Worm (Caenorhabditis elegans): ENCODE results near the gene srbc-36.

srbc-36 gene

DNA sequence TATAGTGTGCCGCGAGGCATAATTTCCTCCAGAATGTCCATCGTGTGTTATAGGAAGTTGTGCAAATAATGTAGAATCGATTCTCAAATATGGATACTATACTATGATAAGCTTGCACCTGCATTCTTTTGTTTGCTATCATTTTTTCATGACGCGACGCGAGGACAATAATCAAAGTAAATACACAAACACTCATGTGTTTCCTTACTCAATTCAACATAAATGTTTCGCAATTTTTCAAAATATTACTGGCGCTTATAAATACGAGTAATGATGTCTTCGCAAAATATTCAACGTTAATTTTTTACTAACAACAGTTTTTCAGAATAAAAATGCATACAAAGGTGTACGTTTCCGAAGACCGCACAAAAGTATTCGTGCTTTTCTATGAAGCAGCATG, 32.9 kb upstream of the srbc-36 start, which contains the start of gene irg-1:
TSS of gene irg-1 (plus strand) at position 326 of the 400 bp plus-strand sequence.
- peak; percentile 37 for TF ChIP-seq pqm-1 (tag; optimal IDR thresholded peaks at IDR 0.05)
- no peak for TF ChIP-seq R02D3.7 (tag; optimal IDR thresholded peaks at IDR 0.05)

DNA sequence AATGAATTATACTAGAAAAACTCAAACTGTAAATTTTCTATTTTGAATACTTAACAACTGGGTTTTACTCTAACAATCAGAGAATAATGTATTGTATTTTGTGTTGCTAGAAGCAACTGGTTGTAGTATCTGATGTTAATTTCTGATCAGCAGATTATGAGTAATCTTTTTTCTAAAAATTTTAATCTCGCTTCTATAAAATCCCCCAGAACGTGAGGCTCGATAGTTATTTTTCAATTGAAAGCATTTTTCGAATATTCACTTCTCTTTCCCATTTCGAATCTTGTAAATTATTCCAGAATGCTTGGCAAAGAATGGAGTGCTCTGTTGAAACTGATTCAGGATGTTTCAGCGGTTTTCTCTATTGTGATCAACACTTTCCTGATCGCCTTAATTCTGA, 27.6 kb upstream of the srbc-36 start, which contains the start of gene str-227:
TSS of gene str-227 (plus strand) at position 301 of the 400 bp plus-strand sequence.
- TF ChIP-seq ceh-28 (tag; optimal IDR thresholded peaks at IDR 0.05), result no peak
- TF ChIP-seq unc-62 (GFP tag; optimal IDR thresholded peaks at IDR 0.05), result no peak
- TF ChIP-seq ztf-4 (tag; optimal IDR thresholded peaks at IDR 0.05), result no peak
- TF ChIP-seq ceh-16 (tag; optimal IDR thresholded peaks at IDR 0.05), result no peak
- no peak for TF ChIP-seq ceh-82 (tag; optimal IDR thresholded peaks at IDR 0.05)
- TF ChIP-seq fkh-10 (GFP tag; optimal IDR thresholded peaks at IDR 0.05), result no peak
- no peak for TF ChIP-seq snpc-4 (tag; optimal IDR thresholded peaks at IDR 0.05)
- no peak for TF ChIP-seq aly-2 (tag; optimal IDR thresholded peaks at IDR 0.05)
- no peak for TF ChIP-seq tbx-2 (tag; optimal IDR thresholded peaks at IDR 0.05)
- TF ChIP-seq R02D3.7 (tag; optimal IDR thresholded peaks at IDR 0.05), result no peak
- no peak for TF ChIP-seq pqm-1 (tag; optimal IDR thresholded peaks at IDR 0.05)

DNA sequence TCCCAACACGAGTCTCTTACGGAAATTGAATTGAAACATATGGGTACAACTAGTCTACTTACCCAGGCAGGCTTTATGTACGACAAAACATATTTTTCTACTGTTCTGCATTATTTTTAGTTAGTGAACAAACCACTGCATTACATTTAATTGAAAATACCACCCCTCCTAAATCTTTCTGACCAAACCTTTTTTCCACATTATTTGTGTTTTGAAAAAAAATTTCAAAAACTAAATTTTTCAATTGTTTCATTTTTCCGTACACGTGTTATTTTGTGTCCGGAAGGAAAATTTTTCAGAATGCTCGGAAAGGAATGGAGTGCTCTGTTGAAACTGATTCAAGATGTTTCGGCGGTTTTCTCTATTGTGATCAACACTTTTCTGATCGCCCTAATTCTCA, 22.0 kb upstream of the srbc-36 start, which contains the start of gene str-226:
TSS of gene str-226 (plus strand) at position 301 of the 400 bp plus-strand sequence.
- TF ChIP-seq nhr-237 (tag; optimal IDR thresholded peaks at IDR 0.05), result no peak
- no peak for TF ChIP-seq hmg-11 (tag; optimal IDR thresholded peaks at IDR 0.05)
- no peak for TF ChIP-seq aly-2 (tag; optimal IDR thresholded peaks at IDR 0.05)
- TF ChIP-seq nhr-25 (tag; optimal IDR thresholded peaks at IDR 0.05), result no peak
- TF ChIP-seq unc-62 (GFP tag; optimal IDR thresholded peaks at IDR 0.05), result no peak
- TF ChIP-seq mdl-1 (tag; optimal IDR thresholded peaks at IDR 0.05), result no peak
- no peak for TF ChIP-seq nhr-11 (tag; optimal IDR thresholded peaks at IDR 0.05)
- no peak for TF ChIP-seq nhr-23 (tag; optimal IDR thresholded peaks at IDR 0.05)
- TF ChIP-seq sea-2 (GFP tag; optimal IDR thresholded peaks at IDR 0.05), result no peak
- TF ChIP-seq nhr-43 (tag; optimal IDR thresholded peaks at IDR 0.05; ENCODE audit: poor library complexity, severe bottlenecking), result no peak
- TF ChIP-seq lin-39 (tag; optimal IDR thresholded peaks at IDR 0.05), result no peak
- TF ChIP-seq R02D3.7 (tag; optimal IDR thresholded peaks at IDR 0.05), result no peak
- TF ChIP-seq egl-5 (tag; optimal IDR thresholded peaks at IDR 0.05), result no peak
- no peak for TF ChIP-seq fkh-2 (tag; optimal IDR thresholded peaks at IDR 0.05)
- TF ChIP-seq unc-39 (tag; optimal IDR thresholded peaks at IDR 0.05), result no peak
- no peak for TF ChIP-seq nhr-12 (tag; optimal IDR thresholded peaks at IDR 0.05)
- TF ChIP-seq nfya-1 (tag; optimal IDR thresholded peaks at IDR 0.05; ENCODE audit: insufficient read depth), result no peak
- no peak for TF ChIP-seq pqm-1 (tag; optimal IDR thresholded peaks at IDR 0.05)
- TF ChIP-seq nhr-67 (tag; optimal IDR thresholded peaks at IDR 0.05), result no peak
- no peak for TF ChIP-seq daf-12 (tag; optimal IDR thresholded peaks at IDR 0.05)

DNA sequence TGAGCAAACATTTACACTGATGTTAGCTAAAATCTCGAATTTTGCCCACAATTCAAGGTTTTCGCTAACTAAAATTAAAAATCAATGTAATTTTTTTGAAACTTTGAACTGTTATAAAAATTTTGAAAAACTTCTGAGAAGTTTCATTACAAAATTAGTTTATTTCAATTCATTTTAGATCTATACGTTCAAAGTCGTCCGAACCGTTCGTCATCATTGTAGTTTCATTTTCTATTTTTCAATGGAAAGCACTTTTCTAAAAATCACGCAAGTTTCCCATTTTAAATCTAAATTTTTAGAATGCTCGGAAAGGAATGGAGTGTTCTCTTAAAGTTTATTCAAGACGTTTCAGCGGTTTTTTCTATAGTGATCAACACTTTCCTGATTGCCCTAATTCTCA, 19.5 kb upstream of the srbc-36 start, which contains the start of gene str-228:
TSS of gene str-228 (plus strand) at position 301 of the 400 bp plus-strand sequence.
- TF ChIP-seq ZK546.5 (tag; optimal IDR thresholded peaks at IDR 0.05), result no peak
- no peak for TF ChIP-seq nhr-76 (tag; optimal IDR thresholded peaks at IDR 0.05)
- TF ChIP-seq unc-39 (tag; optimal IDR thresholded peaks at IDR 0.05), result no peak
- no peak for TF ChIP-seq lsy-12 (tag; optimal IDR thresholded peaks at IDR 0.05)
- TF ChIP-seq pha-4 (tag; optimal IDR thresholded peaks at IDR 0.05), result no peak
- TF ChIP-seq mdl-1 (tag; optimal IDR thresholded peaks at IDR 0.05), result no peak
- no peak for TF ChIP-seq elt-1 (tag; optimal IDR thresholded peaks at IDR 0.05)
- TF ChIP-seq lin-39 (tag; optimal IDR thresholded peaks at IDR 0.05), result no peak
- TF ChIP-seq unc-62 (GFP tag; optimal IDR thresholded peaks at IDR 0.05), result no peak
- no peak for TF ChIP-seq ztf-4 (tag; optimal IDR thresholded peaks at IDR 0.05)
- no peak for TF ChIP-seq eor-1 (tag; optimal IDR thresholded peaks at IDR 0.05)
- no peak for TF ChIP-seq egl-27 (tag; optimal IDR thresholded peaks at IDR 0.05)
- no peak for TF ChIP-seq sea-2 (GFP tag; optimal IDR thresholded peaks at IDR 0.05)

DNA sequence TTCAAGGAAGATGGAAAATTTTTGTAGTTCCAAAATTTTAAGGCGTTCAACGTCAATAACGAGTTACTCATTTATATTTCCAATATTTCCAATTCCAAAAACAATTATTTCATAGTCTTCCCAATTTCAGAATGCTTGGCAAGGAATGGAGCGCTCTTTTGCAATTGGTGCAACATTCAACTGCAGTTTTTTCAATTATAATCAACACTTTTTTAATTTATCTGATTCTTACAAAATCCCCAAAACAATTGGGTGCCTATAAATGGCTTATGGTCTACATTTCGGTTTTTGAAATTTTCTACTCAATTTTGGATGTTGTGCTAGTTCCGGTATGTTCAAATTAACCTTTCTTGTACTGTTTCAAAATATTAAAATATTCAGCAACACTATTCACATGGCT, 17.4 kb upstream of the srbc-36 start, which contains the start of gene str-225:
TSS of gene str-225 (plus strand) at position 132 of the 400 bp plus-strand sequence.
- TF ChIP-seq lin-15B (tag; optimal IDR thresholded peaks at IDR 0.05) (no peak), egl-5 (tag; optimal IDR thresholded peaks at IDR 0.05) (no peak), ceh-16 (tag; optimal IDR thresholded peaks at IDR 0.05) (no peak), daf-12 (tag; optimal IDR thresholded peaks at IDR 0.05) (no peak)

Data from whole organism, L3 larva.